Worm (Caenorhabditis elegans): ENCODE results near the gene T25B9.8.

T25B9.8 gene

DNA sequence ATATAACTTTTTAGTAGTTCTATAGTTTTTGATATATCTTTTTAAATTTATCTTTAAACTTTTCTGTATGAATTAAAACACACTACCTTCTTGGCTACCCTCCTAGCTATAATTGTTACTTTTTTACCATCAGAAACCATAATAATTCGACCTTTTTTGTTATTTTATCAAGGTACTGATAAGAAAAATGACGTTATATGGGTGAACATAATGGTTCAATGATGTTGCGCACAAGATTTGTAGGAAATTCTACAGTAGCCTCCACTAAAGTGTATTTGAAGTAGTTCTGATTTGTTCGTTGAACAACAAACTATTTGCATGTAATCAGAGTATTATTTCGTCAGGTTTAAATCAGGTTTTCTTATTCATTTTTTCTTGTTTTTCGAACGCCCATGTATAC, 30.6 kb upstream of the T25B9.8 start:
- TF ChIP-seq sem-4 (tag; optimal IDR thresholded peaks at IDR 0.05) (no peak), Y55F3AM.14 (GFP tag; optimal IDR thresholded peaks at IDR 0.05) (no peak), nhr-25 (tag; optimal IDR thresholded peaks at IDR 0.05) (no peak), nhr-10 (tag; optimal IDR thresholded peaks at IDR 0.05) (no peak), unc-39 (tag; optimal IDR thresholded peaks at IDR 0.05) (no peak), fos-1 (tag; optimal IDR thresholded peaks at IDR 0.05) (no peak), alr-1 (tag; optimal IDR thresholded peaks at IDR 0.05) (no peak), dmd-4 (tag; optimal IDR thresholded peaks at IDR 0.05) (no peak), sma-3 (GFP tag; optimal IDR thresholded peaks at IDR 0.05) (no peak), blmp-1 (tag; optimal IDR thresholded peaks at IDR 0.05; ENCODE audit: insufficient read depth) (no peak), lsy-2 (tag; optimal IDR thresholded peaks at IDR 0.05) (no peak), ceh-82 (tag; optimal IDR thresholded peaks at IDR 0.05) (no peak), ztf-1 (GFP tag; conservative IDR thresholded peaks at IDR 0.05) (no peak)

DNA sequence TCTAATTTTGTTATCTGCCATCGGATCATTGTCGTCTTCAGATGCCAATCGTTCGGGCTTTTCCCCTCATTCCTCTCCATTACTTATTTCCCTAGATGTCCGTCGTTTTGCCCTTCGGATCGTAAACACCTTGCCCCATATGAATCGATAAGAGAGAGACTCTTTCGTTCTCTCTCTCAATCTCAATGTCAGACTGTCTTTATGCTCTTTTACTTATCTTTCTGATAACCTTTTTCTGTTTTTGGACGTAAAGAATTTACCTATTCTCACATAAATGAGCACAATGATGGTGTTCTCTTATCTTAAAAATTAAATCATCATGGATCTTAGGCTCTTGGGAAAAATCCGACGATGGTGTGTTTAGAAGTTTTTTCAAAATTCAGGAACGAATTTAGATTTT, 28.7 kb upstream of the T25B9.8 start:
- TF ChIP-seq nhr-77 (tag; optimal IDR thresholded peaks at IDR 0.05) (no peak), zag-1 (tag; optimal IDR thresholded peaks at IDR 0.05) (no peak), lin-39 (tag; optimal IDR thresholded peaks at IDR 0.05) (no peak), unc-39 (tag; optimal IDR thresholded peaks at IDR 0.05) (no peak), fos-1 (tag; optimal IDR thresholded peaks at IDR 0.05) (peak; percentile 34), nhr-12 (tag; optimal IDR thresholded peaks at IDR 0.05) (no peak), gmeb-1 (tag; optimal IDR thresholded peaks at IDR 0.05) (peak; percentile 20), F13H6.1 (tag; optimal IDR thresholded peaks at IDR 0.05) (no peak), unc-62 (GFP tag; optimal IDR thresholded peaks at IDR 0.05) (no peak), sma-9 (GFP tag; optimal IDR thresholded peaks at IDR 0.05) (peak; percentile 12), sma-9 (tag; optimal IDR thresholded peaks at IDR 0.05) (no peak), skn-1 (tag; optimal IDR thresholded peaks at IDR 0.05) (no peak), nhr-25 (tag; optimal IDR thresholded peaks at IDR 0.05) (no peak), nhr-23 (tag; optimal IDR thresholded peaks at IDR 0.05) (no peak), lin-13 (GFP tag; optimal IDR thresholded peaks at IDR 0.05) (no peak), R02D3.7 (tag; optimal IDR thresholded peaks at IDR 0.05) (no peak), ztf-4 (tag; optimal IDR thresholded peaks at IDR 0.05) (no peak), dmd-4 (tag; optimal IDR thresholded peaks at IDR 0.05) (no peak), unc-55 (GFP tag; optimal IDR thresholded peaks at IDR 0.05) (no peak), nhr-129 (tag; optimal IDR thresholded peaks at IDR 0.05) (no peak)

DNA sequence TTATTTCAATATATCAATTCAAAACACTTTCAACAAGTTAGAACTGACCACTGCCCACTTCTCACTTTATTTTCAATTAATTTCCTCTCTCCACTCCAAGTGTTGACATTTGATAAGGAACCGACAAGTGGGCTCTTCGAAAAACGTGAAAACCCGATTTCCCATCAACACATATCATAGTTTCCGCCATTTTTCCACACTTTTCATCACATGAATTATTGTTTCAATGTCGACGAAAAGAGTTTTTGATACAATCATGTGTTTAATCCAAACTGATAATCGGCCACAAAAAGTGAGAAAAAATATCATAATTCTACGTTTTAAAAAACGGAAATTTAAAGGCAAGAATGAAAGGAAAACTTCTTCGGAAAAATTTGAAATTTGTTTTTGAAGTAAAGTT, 27.7 kb upstream of the T25B9.8 start:
- TF ChIP-seq nhr-129 (tag; optimal IDR thresholded peaks at IDR 0.05) = peak; percentile 8
- no peak for TF ChIP-seq F13H6.1 (tag; optimal IDR thresholded peaks at IDR 0.05)
- TF ChIP-seq crh-2 (tag; optimal IDR thresholded peaks at IDR 0.05) = peak; percentile 45
- TF ChIP-seq nhr-11 (tag; optimal IDR thresholded peaks at IDR 0.05) = no peak

DNA sequence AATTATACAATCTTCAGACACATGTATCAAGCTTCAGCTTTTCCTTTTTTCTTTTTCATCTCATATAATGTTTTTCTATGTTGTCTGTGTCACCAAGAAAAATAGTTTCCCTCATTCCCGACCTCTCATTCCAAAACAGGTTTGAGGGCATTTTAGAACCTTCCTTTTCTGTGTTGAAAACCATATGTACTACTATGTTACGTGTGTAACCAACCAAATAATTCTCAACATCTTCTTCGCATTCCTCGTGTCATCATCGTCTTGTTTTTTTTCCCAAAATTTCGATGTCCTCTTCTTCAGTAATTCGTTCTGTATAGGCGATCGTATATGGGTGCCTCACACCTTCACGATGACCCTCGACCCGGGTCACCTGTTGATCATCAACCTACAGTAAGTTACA, 22.4 kb upstream of the T25B9.8 start, which contains the start of gene pept-2:
Gene pept-2 (plus strand): TSS at position 301 of the 400 bp plus-strand sequence.
- TF ChIP-seq nhr-25 (tag; optimal IDR thresholded peaks at IDR 0.05) (peak; percentile 31), nhr-23 (tag; optimal IDR thresholded peaks at IDR 0.05) (no peak), nhr-6 (tag; optimal IDR thresholded peaks at IDR 0.05) (no peak)

DNA sequence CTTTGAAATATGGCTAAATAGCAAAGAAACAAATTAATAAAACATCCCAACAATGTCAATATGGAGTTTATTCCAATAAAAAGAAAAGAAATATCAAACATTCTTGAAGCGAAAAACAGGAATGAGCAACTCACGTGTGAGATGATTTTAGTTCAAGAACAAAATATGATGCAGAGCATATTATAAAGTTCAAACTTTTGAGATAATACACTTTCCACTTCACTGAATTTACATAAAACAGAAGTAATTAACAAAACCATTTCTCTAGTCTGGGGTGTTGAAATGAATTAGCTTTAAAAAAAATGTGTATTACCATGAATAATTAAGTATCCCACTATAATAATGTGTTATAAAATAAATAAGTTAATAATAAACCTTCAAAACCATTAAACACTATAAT, 18.7 kb upstream of the T25B9.8 start, which contains the start of gene srd-7:
Gene srd-7 (minus strand): TSS at position 101 of the 400 bp plus-strand sequence.
- no peak for TF ChIP-seq unc-39 (tag; optimal IDR thresholded peaks at IDR 0.05)
- no peak for TF ChIP-seq nhr-10 (tag; optimal IDR thresholded peaks at IDR 0.05)
- TF ChIP-seq elt-1 (tag; optimal IDR thresholded peaks at IDR 0.05) = no peak
- no peak for TF ChIP-seq unc-55 (GFP tag; optimal IDR thresholded peaks at IDR 0.05)
- TF ChIP-seq C34F6.9 (tag; optimal IDR thresholded peaks at IDR 0.05) = no peak
- no peak for TF ChIP-seq lin-13 (GFP tag; optimal IDR thresholded peaks at IDR 0.05)
- TF ChIP-seq mdl-1 (tag; optimal IDR thresholded peaks at IDR 0.05) = no peak
- TF ChIP-seq nhr-237 (tag; optimal IDR thresholded peaks at IDR 0.05) = no peak
- no peak for TF ChIP-seq egl-27 (tag; optimal IDR thresholded peaks at IDR 0.05)
- TF ChIP-seq sem-4 (tag; optimal IDR thresholded peaks at IDR 0.05) = no peak
- no peak for TF ChIP-seq peb-1 (tag; optimal IDR thresholded peaks at IDR 0.05)
- no peak for TF ChIP-seq skn-1 (tag; optimal IDR thresholded peaks at IDR 0.05)
- TF ChIP-seq lsy-2 (tag; optimal IDR thresholded peaks at IDR 0.05) = no peak
